Worm (Caenorhabditis elegans): ENCODE data around the gene C03F11.4.

ce11 chrX:5372638-5373037 lies 33.6 kb downstream of the C03F11.4 start, which contains the start of gene F35C8.8:
- TF ChIP-seq F55B11.4 (tag; optimal IDR thresholded peaks at IDR 0.05; ENCODE audit: borderline replicate concordance, insufficient read depth) (no peak), nhr-27 (tag; optimal IDR thresholded peaks at IDR 0.05) (no peak), lin-26 (GFP tag; IDR thresholded peaks at IDR 0.05) (no peak), F49E8.2 (tag; optimal IDR thresholded peaks at IDR 0.05; ENCODE audit: insufficient read depth) (no peak), dpff-1 (tag; optimal IDR thresholded peaks at IDR 0.05) (no peak), ztf-18 (tag; optimal IDR thresholded peaks at IDR 0.05) (no peak), unc-62 (GFP tag; optimal IDR thresholded peaks at IDR 0.05) (no peak), F10E7.11 (tag; optimal IDR thresholded peaks at IDR 0.05) (no peak), ama-1 (optimal IDR thresholded peaks at IDR 0.05) (no peak), ama-1 (GFP tag; optimal IDR thresholded peaks at IDR 0.05) (no peak), bed-1 (GFP tag; IDR thresholded peaks at IDR 0.05) (no peak), ceh-100 (GFP tag; IDR thresholded peaks at IDR 0.05) (no peak)
